Worm (Caenorhabditis elegans): ENCODE results near the gene str-250.
A peak's percentile ranks its signal among the peaks of the same experiment; 100 is the strongest.

The str-250 gene

DNA sequence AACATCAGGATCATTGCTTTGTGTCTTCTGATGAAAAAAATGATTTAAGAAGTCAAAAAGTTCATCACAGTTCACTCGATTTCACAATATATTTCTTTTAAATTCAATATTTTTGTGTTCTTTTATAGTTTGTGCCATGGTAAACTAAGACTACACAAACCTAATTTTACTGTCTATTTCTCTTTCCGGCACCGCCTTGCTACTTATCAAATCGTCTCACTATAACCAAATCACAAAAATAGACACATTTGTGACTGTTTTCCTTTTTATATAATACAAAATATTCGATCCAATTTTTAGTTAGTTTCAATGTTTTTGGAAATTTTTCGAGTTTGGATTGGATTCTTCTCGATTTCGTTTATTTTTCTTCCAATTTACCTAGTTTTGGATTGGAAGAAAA, 35.6 kb downstream of the str-250 start, which contains the start of gene swt-6 (continued):
- TF ChIP-seq zfp-3 (GFP tag; conservative IDR thresholded peaks at IDR 0.05) (no peak), F10B5.3 (tag; optimal IDR thresholded peaks at IDR 0.05) (no peak)

ce11 chrV:13955370-13956089, 37.1 kb downstream of the str-250 start:
- TF ChIP-seq ceh-62 (tag; optimal IDR thresholded peaks at IDR 0.05) (no peak), ceh-82 (tag; optimal IDR thresholded peaks at IDR 0.05) (no peak), lir-3 (tag; optimal IDR thresholded peaks at IDR 0.05) (no peak), mxl-3 (GFP tag; optimal IDR thresholded peaks at IDR 0.05) (no peak), nhr-10 (tag; optimal IDR thresholded peaks at IDR 0.05) (no peak), Y105C5A.15 (GFP tag; IDR thresholded peaks at IDR 0.05) (no peak), lin-39 (tag; optimal IDR thresholded peaks at IDR 0.05) (no peak), tag-97 (GFP tag; IDR thresholded peaks at IDR 0.05) (no peak), zfp-2 (tag; optimal IDR thresholded peaks at IDR 0.05) (no peak), daf-19 (GFP tag; conservative IDR thresholded peaks at IDR 0.05) (no peak), unc-62 (GFP tag; optimal IDR thresholded peaks at IDR 0.05 in 1 of 2) (peak in 1 of 2 experiments; percentile 91), unc-62 (tag; optimal IDR thresholded peaks at IDR 0.05) (no peak), ceh-28 (tag; optimal IDR thresholded peaks at IDR 0.05) (no peak), dve-1 (tag; optimal IDR thresholded peaks at IDR 0.05; ENCODE audit: insufficient read depth) (peak; percentile 18), daf-16 (GFP tag; optimal IDR thresholded peaks at IDR 0.05) (no peak), daf-16 (tag; optimal IDR thresholded peaks at IDR 0.05) (peak; percentile 29)

DNA sequence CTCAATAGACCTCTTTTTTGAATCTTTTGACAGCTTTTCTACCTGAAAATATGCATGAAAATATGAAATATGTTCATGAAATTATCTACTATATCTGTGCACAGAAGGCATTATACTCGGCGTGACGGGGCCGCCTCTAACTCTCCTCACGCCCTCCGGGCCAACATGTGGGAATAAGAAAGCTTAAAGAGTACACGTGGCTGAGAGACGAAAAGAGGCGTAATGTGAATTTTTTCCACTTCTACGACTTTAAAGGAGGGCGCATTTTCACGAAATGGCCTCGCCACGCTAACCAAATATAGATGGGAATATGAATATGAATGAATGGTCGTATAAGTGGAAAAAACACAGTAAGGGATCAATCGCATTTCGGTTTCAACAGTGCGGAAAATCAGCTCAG, 39.2 kb downstream of the str-250 start:
- TF ChIP-seq aha-1 (tag), result peak; percentile 91
- no peak for TF ChIP-seq unc-62 (GFP tag; optimal IDR thresholded peaks at IDR 0.05 in 1 of 2)
- no peak for TF ChIP-seq unc-62 (tag; optimal IDR thresholded peaks at IDR 0.05)
- TF ChIP-seq daf-12 (tag; optimal IDR thresholded peaks at IDR 0.05), result no peak

DNA sequence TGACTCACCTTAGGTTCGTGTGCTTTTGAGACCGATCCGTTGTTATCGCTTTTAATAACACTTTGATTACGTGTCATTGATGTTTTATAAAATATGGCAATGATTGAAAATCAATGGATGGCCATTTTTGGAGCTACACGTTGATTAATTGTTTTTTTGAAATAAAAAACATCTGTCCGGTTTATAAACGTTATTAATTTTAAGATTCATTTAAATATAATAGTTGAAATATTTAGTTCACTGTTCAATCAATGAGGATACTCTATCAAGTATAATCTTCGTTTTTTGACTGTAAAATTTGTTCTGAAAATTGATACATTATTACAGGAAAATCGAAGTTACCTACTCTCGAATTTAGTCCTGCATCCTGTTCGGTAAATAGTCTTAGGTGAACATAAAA, 39.8 kb downstream of the str-250 start, which contains the start of gene R10D12.10:
TSS of gene R10D12.10 (minus strand) at position 101 of the 400 bp plus-strand sequence.
- no peak for TF ChIP-seq zip-11 (GFP tag; IDR thresholded peaks at IDR 0.05)
- TF ChIP-seq egl-27 (tag; optimal IDR thresholded peaks at IDR 0.05), result no peak
- TF ChIP-seq nhr-237 (tag; optimal IDR thresholded peaks at IDR 0.05), result no peak
- no peak for TF ChIP-seq daf-16 (GFP tag; optimal IDR thresholded peaks at IDR 0.05)
- no peak for TF ChIP-seq daf-16 (tag; optimal IDR thresholded peaks at IDR 0.05)
- no peak for TF ChIP-seq mep-1 (tag; optimal IDR thresholded peaks at IDR 0.05)
- TF ChIP-seq Y105C5A.15 (GFP tag; IDR thresholded peaks at IDR 0.05), result no peak
- TF ChIP-seq hif-1 (tag; optimal IDR thresholded peaks at IDR 0.05), result no peak
- TF ChIP-seq dmd-9 (GFP tag; IDR thresholded peaks at IDR 0.05), result no peak
- TF ChIP-seq ceh-44 (GFP tag; IDR thresholded peaks at IDR 0.05), result no peak
- TF ChIP-seq zag-1 (tag; optimal IDR thresholded peaks at IDR 0.05), result no peak
- no peak for TF ChIP-seq T20F7.1 (GFP tag; optimal IDR thresholded peaks at IDR 0.05)
- no peak for TF ChIP-seq fkh-10 (GFP tag; optimal IDR thresholded peaks at IDR 0.05)

DNA sequence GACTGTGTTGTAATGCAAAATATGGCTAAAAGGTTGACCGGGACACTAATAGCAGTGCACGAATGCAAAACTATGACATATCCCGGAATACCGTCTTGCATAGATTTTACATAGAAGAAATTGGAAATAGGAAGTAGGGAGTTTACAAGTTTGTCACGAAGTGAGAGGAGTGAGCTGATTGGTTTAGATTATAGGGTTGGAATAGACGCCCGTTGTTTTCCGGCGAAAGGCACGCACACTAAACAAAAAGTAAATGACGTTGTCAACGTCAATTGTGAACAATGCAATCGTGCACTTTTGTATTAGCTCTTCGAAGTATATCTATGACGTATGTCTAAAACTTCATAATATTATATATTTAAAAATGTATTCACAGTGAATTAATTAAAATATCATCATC, 42.5 kb downstream of the str-250 start, which contains the start of gene srh-24:
TSS of gene srh-24 (minus strand) at position 101 of the 400 bp plus-strand sequence.
- TF ChIP-seq mep-1 (tag; optimal IDR thresholded peaks at IDR 0.05) (no peak), madf-5 (GFP tag; IDR thresholded peaks at IDR 0.05) (no peak), daf-16 (GFP tag; optimal IDR thresholded peaks at IDR 0.05) (no peak), daf-16 (tag; optimal IDR thresholded peaks at IDR 0.05) (no peak), vab-7 (GFP tag; IDR thresholded peaks at IDR 0.05) (no peak), sdz-12 (GFP tag; optimal IDR thresholded peaks at IDR 0.05) (no peak), ceh-82 (tag; optimal IDR thresholded peaks at IDR 0.05) (no peak)
